Worm (Caenorhabditis elegans) whole organism, L2 larva: ENCODE data around the gene hex-3.
A peak's percentile ranks its signal among the peaks of the same experiment; 100 is the strongest.

Source experiments
- C34F6.9 ChIP-seq: fragments of 150-350 bp; optimal IDR thresholded peaks from 2 replicates; lab custom pipeline; 2014; ENCODE audit warnings: missing biosample characterization, missing genetic modification characterization
- F13H6.1 ChIP-seq: sonication (generic microtip); optimal IDR thresholded peaks from 2 replicates; lab custom pipeline; 2016; ENCODE audit warnings: missing genetic modification characterization, missing compliant biosample characterization
- R02D3.7 ChIP-seq: fragments of 150-350 bp; optimal IDR thresholded peaks from 2 replicates; lab custom pipeline; 2014; ENCODE audit warnings: missing biosample characterization, missing genetic modification characterization
- Y55F3AM.14 ChIP-seq: fragments of 200-800 bp; sonication (Bioruptor generic); optimal IDR thresholded peaks from 2 replicates; lab custom pipeline; 2018; ENCODE audit warnings: mild to moderate bottlenecking, missing genetic modification characterization, missing compliant biosample characterization
- ZK546.5 ChIP-seq: sonication (generic microtip); optimal IDR thresholded peaks from 2 replicates; lab custom pipeline; 2017; ENCODE audit warnings: missing biosample characterization, missing genetic modification characterization
- alr-1 ChIP-seq: fragments of 150-350 bp; optimal IDR thresholded peaks from 2 replicates; lab custom pipeline; 2014; ENCODE audit warnings: missing biosample characterization, missing genetic modification characterization
- aly-2 ChIP-seq: fragments of 150-350 bp; optimal IDR thresholded peaks from 2 replicates; lab custom pipeline; 2014; ENCODE audit warnings: missing biosample characterization, missing genetic modification characterization
- ama-1 ChIP-seq: fragments of 150-350 bp; optimal IDR thresholded peaks from 2 replicates; lab custom pipeline; 2018; ENCODE audit warnings: inconsistent platforms
- blmp-1 ChIP-seq: sonication (generic microtip); optimal IDR thresholded peaks from 2 replicates; lab custom pipeline; 2017; ENCODE audit warnings: missing genetic modification characterization, mild to moderate bottlenecking, missing compliant biosample characterization, antibody characterized with exemption, moderate library complexity; ENCODE audit not compliant: insufficient read depth
- ceh-16 ChIP-seq: fragments of 150-350 bp; optimal IDR thresholded peaks from 2 replicates; lab custom pipeline; 2014; ENCODE audit warnings: missing biosample characterization, missing genetic modification characterization
- ceh-82 ChIP-seq: fragments of 150-350 bp; optimal IDR thresholded peaks from 2 replicates; lab custom pipeline; 2014; ENCODE audit warnings: missing biosample characterization, missing genetic modification characterization
- crh-2 ChIP-seq: sonication (generic microtip); optimal IDR thresholded peaks from 2 replicates; lab custom pipeline; 2017; ENCODE audit warnings: missing biosample characterization, missing genetic modification characterization
- dmd-4 ChIP-seq: sonication (generic microtip); optimal IDR thresholded peaks from 2 replicates; lab custom pipeline; 2017; ENCODE audit warnings: missing biosample characterization, missing genetic modification characterization
- egl-27 ChIP-seq: sonication (generic microtip); optimal IDR thresholded peaks from 3 replicates; lab custom pipeline; 2017; ENCODE audit warnings: missing biosample characterization, missing genetic modification reagents, missing genetic modification characterization
- elt-1 ChIP-seq: fragments of 150-350 bp; optimal IDR thresholded peaks from 2 replicates; lab custom pipeline; 2014; ENCODE audit warnings: missing biosample characterization, missing genetic modification characterization
- elt-3 ChIP-seq: sonication (generic microtip); optimal IDR thresholded peaks from 2 replicates; lab custom pipeline; 2017; ENCODE audit warnings: missing biosample characterization, missing genetic modification characterization
- fos-1 ChIP-seq: fragments of 150-350 bp; optimal IDR thresholded peaks from 2 replicates; lab custom pipeline; 2014; ENCODE audit warnings: missing biosample characterization, missing genetic modification characterization
- gmeb-1 ChIP-seq: fragments of 150-350 bp; optimal IDR thresholded peaks from 2 replicates; lab custom pipeline; 2014; ENCODE audit warnings: missing biosample characterization, missing genetic modification characterization
- lin-11 ChIP-seq: fragments of 150-350 bp; sonication (generic microtip); optimal IDR thresholded peaks from 2 replicates; lab custom pipeline; 2014; ENCODE audit warnings: missing biosample characterization, missing genetic modification characterization, inconsistent platforms, mixed read lengths
- lin-39 ChIP-seq: fragments of 150-350 bp; optimal IDR thresholded peaks from 2 replicates; lab custom pipeline; 2014; ENCODE audit warnings: missing biosample characterization, missing genetic modification reagents, missing genetic modification characterization
- lsy-2 ChIP-seq, 2 experiments: fragments of 150-350 bp in 1 of 2; sonication (generic microtip) in 1 of 2; optimal IDR thresholded peaks; 2 replicates each; lab custom pipeline; 2014 to 2017; ENCODE audit warnings: missing biosample characterization in 2 of 2, missing genetic modification characterization in 2 of 2
- mab-5 ChIP-seq: fragments of 150-350 bp; optimal IDR thresholded peaks from 2 replicates; lab custom pipeline; 2014; ENCODE audit warnings: missing biosample characterization, missing genetic modification characterization
- mbf-1 ChIP-seq: sonication (generic microtip); optimal IDR thresholded peaks from 2 replicates; lab custom pipeline; 2017; ENCODE audit warnings: missing biosample characterization, missing genetic modification characterization
- mdl-1 ChIP-seq, 2 experiments: fragments of 150-350 bp in 1 of 2; sonication (generic microtip) in 1 of 2; optimal IDR thresholded peaks; 2 replicates each; lab custom pipeline; 2017; ENCODE audit warnings: missing biosample characterization in 2 of 2, missing genetic modification characterization in 2 of 2
- nhr-10 ChIP-seq: sonication (generic microtip); optimal IDR thresholded peaks from 2 replicates; lab custom pipeline; 2017; ENCODE audit warnings: missing biosample characterization, missing genetic modification characterization
- nhr-11 ChIP-seq: fragments of 150-350 bp; optimal IDR thresholded peaks from 2 replicates; lab custom pipeline; 2014; ENCODE audit warnings: missing biosample characterization, missing genetic modification characterization
- nhr-12 ChIP-seq: fragments of 150-350 bp; optimal IDR thresholded peaks from 2 replicates; lab custom pipeline; 2014; ENCODE audit warnings: missing biosample characterization, missing genetic modification characterization
- nhr-129 ChIP-seq: fragments of 150-350 bp; optimal IDR thresholded peaks from 2 replicates; lab custom pipeline; 2014; ENCODE audit warnings: missing biosample characterization, missing genetic modification characterization
- nhr-23 ChIP-seq: fragments of 150-350 bp; optimal IDR thresholded peaks from 2 replicates; lab custom pipeline; 2014; ENCODE audit warnings: missing biosample characterization, missing genetic modification reagents, missing genetic modification characterization
- nhr-237 ChIP-seq: fragments of 150-350 bp; optimal IDR thresholded peaks from 2 replicates; lab custom pipeline; 2014; ENCODE audit warnings: missing biosample characterization, missing genetic modification characterization
- nhr-25 ChIP-seq: fragments of 150-350 bp; sonication (generic microtip); optimal IDR thresholded peaks from 3 replicates; lab custom pipeline; 2014; ENCODE audit warnings: missing biosample characterization, missing genetic modification characterization
- nhr-6 ChIP-seq: fragments of 150-350 bp; optimal IDR thresholded peaks from 2 replicates; lab custom pipeline; 2014; ENCODE audit warnings: missing biosample characterization, missing genetic modification characterization
- nhr-77 ChIP-seq: fragments of 150-350 bp; optimal IDR thresholded peaks from 2 replicates; lab custom pipeline; 2014; ENCODE audit warnings: missing biosample characterization, missing genetic modification characterization
- peb-1 ChIP-seq: fragments of 150-350 bp; optimal IDR thresholded peaks from 2 replicates; lab custom pipeline; 2014; ENCODE audit warnings: missing biosample characterization, missing genetic modification characterization
- sem-4 ChIP-seq: fragments of 150-350 bp; optimal IDR thresholded peaks from 2 replicates; lab custom pipeline; 2014; ENCODE audit warnings: missing biosample characterization, missing genetic modification reagents, missing genetic modification characterization
- skn-1 ChIP-seq: sonication (generic microtip); optimal IDR thresholded peaks from 2 replicates; lab custom pipeline; 2017; ENCODE audit warnings: missing biosample characterization, missing genetic modification characterization
- sma-3 ChIP-seq: sonication (generic microtip); optimal IDR thresholded peaks from 2 replicates; lab custom pipeline; 2016; ENCODE audit warnings: missing genetic modification reagents, missing genetic modification characterization, missing compliant biosample characterization
- sma-9 ChIP-seq, 2 experiments: fragments of 150-350 bp in 1 of 2; sonication (generic microtip) in 1 of 2; optimal IDR thresholded peaks; 2 replicates each; lab custom pipeline; 2014 to 2016; ENCODE audit warnings: missing genetic modification characterization in 2 of 2, mild to moderate bottlenecking in 1 of 2, missing biosample characterization in 1 of 2, missing compliant biosample characterization in 1 of 2, missing genetic modification reagents in 1 of 2, moderate library complexity in 1 of 2
- snpc-4 ChIP-seq: fragments of 150-350 bp; optimal IDR thresholded peaks from 2 replicates; lab custom pipeline; 2014; ENCODE audit warnings: missing biosample characterization, missing genetic modification characterization
- unc-39 ChIP-seq: fragments of 150-350 bp; optimal IDR thresholded peaks from 2 replicates; lab custom pipeline; 2014; ENCODE audit warnings: missing biosample characterization, missing genetic modification characterization
- unc-55 ChIP-seq: fragments of 150-350 bp; sonication (generic microtip); optimal IDR thresholded peaks from 3 replicates; lab custom pipeline; 2014; ENCODE audit warnings: missing biosample characterization, missing genetic modification reagents, missing genetic modification characterization
- unc-62 ChIP-seq: fragments of 150-350 bp; optimal IDR thresholded peaks from 2 replicates; lab custom pipeline; 2014; ENCODE audit warnings: missing biosample characterization, missing genetic modification reagents, missing genetic modification characterization
- zag-1 ChIP-seq: fragments of 150-350 bp; optimal IDR thresholded peaks from 2 replicates; lab custom pipeline; 2014; ENCODE audit warnings: missing biosample characterization, missing genetic modification characterization
- ztf-1 ChIP-seq: fragments of 200-800 bp; sonication (Bioruptor generic); conservative IDR thresholded peaks from 2 replicates; pipeline ENCODE4 v1.3.6; 2022; ENCODE audit warnings: missing genetic modification characterization, missing compliant biosample characterization
- ztf-11 ChIP-seq: sonication (generic microtip); optimal IDR thresholded peaks from 2 replicates; lab custom pipeline; 2017; ENCODE audit warnings: missing biosample characterization, missing genetic modification characterization
- ztf-4 ChIP-seq: fragments of 150-350 bp; optimal IDR thresholded peaks from 2 replicates; lab custom pipeline; 2014; ENCODE audit warnings: missing biosample characterization, missing genetic modification characterization

The hex-3 gene

DNA sequence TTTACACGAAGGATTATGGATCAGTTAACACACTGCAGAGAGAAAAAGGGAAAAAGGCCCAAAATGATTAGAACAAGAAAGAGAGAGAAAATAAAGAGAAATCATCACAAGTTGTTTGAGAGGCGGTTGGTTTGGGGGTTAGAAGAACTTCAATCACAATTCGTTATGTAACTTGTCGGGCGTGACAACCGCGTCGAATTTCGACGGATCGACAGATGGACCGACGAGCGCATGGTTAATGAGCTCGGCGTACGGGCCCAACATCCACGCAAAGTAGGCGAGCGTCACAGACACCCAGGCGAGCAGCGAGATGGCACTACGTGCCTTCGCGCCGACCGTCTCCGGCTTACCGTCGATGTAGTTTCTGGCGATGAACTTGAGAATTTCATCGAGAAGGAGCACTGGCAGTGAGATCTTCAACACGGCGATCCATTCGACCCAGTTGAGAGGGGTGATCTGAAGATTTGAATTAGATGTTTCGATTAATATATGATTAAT is 36.2 kb upstream of the hex-3 start:
- TF ChIP-seq snpc-4 (tag; lab: Kevin White, UChicago), result no peak
- no peak for TF ChIP-seq mbf-1 (tag; lab: Kevin White, UChicago)

DNA sequence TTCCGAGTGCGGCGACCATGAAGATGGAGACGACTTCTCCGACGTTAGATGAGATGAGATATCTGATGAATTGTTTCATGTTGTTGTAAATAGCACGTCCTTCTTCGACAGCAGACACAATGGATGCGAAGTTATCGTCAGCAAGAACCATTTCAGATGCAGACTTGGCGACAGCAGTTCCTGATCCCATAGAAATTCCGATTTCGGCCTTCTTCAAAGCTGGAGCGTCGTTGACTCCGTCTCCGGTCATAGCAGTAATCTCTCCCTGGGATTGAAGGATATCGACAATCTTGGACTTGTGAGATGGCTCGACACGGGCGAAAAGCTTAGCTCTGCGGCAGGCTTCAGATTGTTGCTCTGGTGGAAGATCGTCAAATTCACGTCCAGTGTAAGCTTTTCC is 35.1 kb upstream of the hex-3 start:
- TF ChIP-seq ceh-16 (tag; lab: Kevin White, UChicago) (no peak), elt-3 (tag; lab: Kevin White, UChicago) (no peak), elt-1 (tag; lab: Kevin White, UChicago) (no peak), sem-4 (no peak), egl-27 (tag; lab: Kevin White, UChicago) (no peak), peb-1 (tag; lab: Kevin White, UChicago) (no peak), nhr-12 (tag; lab: Kevin White, UChicago) (no peak), ZK546.5 (tag; lab: Kevin White, UChicago) (no peak), dmd-4 (tag; lab: Kevin White, UChicago) (no peak), blmp-1 (no peak), lin-11 (tag; lab: Kevin White, UChicago) (no peak), gmeb-1 (tag; lab: Kevin White, UChicago) (no peak), aly-2 (tag; lab: Kevin White, UChicago) (no peak), F13H6.1 (tag; lab: Kevin White, UChicago) (no peak), ztf-11 (tag; lab: Kevin White, UChicago) (no peak), alr-1 (tag; lab: Kevin White, UChicago) (no peak)

- TF ChIP-seq ceh-82 (tag; lab: Kevin White, UChicago), result no peak
- TF ChIP-seq lin-39, result no peak
- TF ChIP-seq F13H6.1 (tag; lab: Kevin White, UChicago), result no peak
- TF ChIP-seq peb-1 (tag; lab: Kevin White, UChicago), result no peak
- no peak for TF ChIP-seq R02D3.7 (tag; lab: Kevin White, UChicago)
- TF ChIP-seq lsy-2 (tag; optimal IDR thresholded peaks at IDR 0.05; lab: Kevin White, UChicago), result no peak
- TF ChIP-seq alr-1 (tag; lab: Kevin White, UChicago), result no peak
- TF ChIP-seq nhr-237, result no peak
- TF ChIP-seq mab-5 (tag; lab: Kevin White, UChicago), result no peak
Measured at ce11 chrIII:10815199-10815598, 33.8 kb upstream of the hex-3 start.

DNA sequence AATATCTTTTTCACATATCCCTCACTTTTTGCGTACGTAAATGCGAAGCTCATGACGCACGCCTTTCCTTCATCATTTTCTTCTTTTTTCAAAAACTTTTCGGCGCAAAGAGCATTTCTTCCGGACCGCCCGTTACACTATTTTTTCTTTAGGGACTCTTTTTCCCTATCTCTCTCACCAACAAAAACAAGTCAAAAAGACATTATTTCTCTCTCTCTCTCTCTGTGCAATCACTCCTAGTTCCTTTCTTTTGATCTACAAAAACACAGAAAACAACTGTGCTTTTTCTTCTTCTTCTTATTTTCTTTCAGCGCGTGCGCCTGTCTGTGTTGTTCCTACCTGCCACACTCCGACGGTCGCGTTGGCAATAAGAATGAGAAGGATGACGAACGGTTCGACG is 33.0 kb upstream of the hex-3 start:
- TF ChIP-seq nhr-11 (tag; lab: Kevin White, UChicago) (no peak), lsy-2 (tag; optimal IDR thresholded peaks at IDR 0.05; lab: Kevin White, UChicago) (peak in 1 of 2 experiments; percentile 40), sma-3 (GFP tag; lab: Kevin White, UChicago) (no peak), ztf-1 (GFP tag; lab: Robert Waterston, UW) (no peak), zag-1 (tag; lab: Kevin White, UChicago) (no peak), ceh-82 (tag; lab: Kevin White, UChicago) (no peak), C34F6.9 (tag; lab: Kevin White, UChicago) (peak; percentile 48), mbf-1 (tag; lab: Kevin White, UChicago) (no peak), skn-1 (tag; lab: Kevin White, UChicago) (no peak), nhr-10 (tag; lab: Kevin White, UChicago) (no peak), nhr-6 (no peak), nhr-237 (no peak), ZK546.5 (tag; lab: Kevin White, UChicago) (no peak), nhr-77 (tag; lab: Kevin White, UChicago) (no peak), unc-55 (no peak), lin-39 (no peak), ama-1 (lab: Kevin White, UChicago) (no peak), egl-27 (tag; lab: Kevin White, UChicago) (no peak), ztf-4 (tag; lab: Kevin White, UChicago) (no peak), ztf-11 (tag; lab: Kevin White, UChicago) (no peak), mab-5 (tag; lab: Kevin White, UChicago) (no peak), dmd-4 (tag; lab: Kevin White, UChicago) (no peak), unc-62 (GFP tag; lab: Kevin White, UChicago) (no peak), lin-11 (tag; lab: Kevin White, UChicago) (no peak), mdl-1 (tag; optimal IDR thresholded peaks at IDR 0.05; lab: Kevin White, UChicago) (no peak), blmp-1 (no peak), sem-4 (no peak), nhr-23 (tag; lab: Kevin White, UChicago) (no peak), nhr-129 (tag; lab: Kevin White, UChicago) (peak; percentile 33), F13H6.1 (tag; lab: Kevin White, UChicago) (peak; percentile 46), Y55F3AM.14 (GFP tag; lab: Kevin White, UChicago) (no peak), crh-2 (tag; lab: Kevin White, UChicago) (no peak), sma-9 (GFP tag; optimal IDR thresholded peaks at IDR 0.05; lab: Kevin White, UChicago) (peak; percentile 47), sma-9 (tag; optimal IDR thresholded peaks at IDR 0.05; lab: Kevin White, UChicago) (no peak), fos-1 (tag; lab: Kevin White, UChicago) (no peak), aly-2 (tag; lab: Kevin White, UChicago) (no peak), nhr-25 (no peak), unc-39 (tag; lab: Kevin White, UChicago) (no peak), snpc-4 (tag; lab: Kevin White, UChicago) (no peak), ceh-16 (tag; lab: Kevin White, UChicago) (no peak)
